Fruit fly (Drosophila melanogaster) whole organism, embryonic: ENCODE data around the gene ver.
A peak's percentile ranks its signal among the peaks of the same experiment; 100 is the strongest.

Experiments
- ATbp ChIP-seq: fragments of 200-800 bp; sonication (Bioruptor generic); optimal IDR thresholded peaks from 2 replicates; lab custom pipeline; 2017; ENCODE audit warnings: missing biosample characterization, mild to moderate bottlenecking, missing genetic modification characterization, missing genetic modification reagents
- B-H2 ChIP-seq: fragments of 200-800 bp; sonication (Bioruptor generic); optimal IDR thresholded peaks from 2 replicates; lab custom pipeline; 2018; ENCODE audit warnings: missing biosample characterization, mild to moderate bottlenecking, missing genetic modification characterization
- BEAF-32 ChIP-seq: fragments of 200-800 bp; sonication (Bioruptor generic); optimal IDR thresholded peaks from 3 replicates; lab custom pipeline; 2017; ENCODE audit warnings: missing biosample characterization, missing genetic modification characterization, mild to moderate bottlenecking, moderate library complexity, missing genetic modification reagents
- CG10366 ChIP-seq: fragments of 200-800 bp; sonication (Bioruptor generic); IDR thresholded peaks from 2 replicates; pipeline ENCODE4 v1.3.6; 2022; ENCODE audit warnings: missing biosample characterization, missing genetic modification characterization
- CG11085 ChIP-seq: fragments of 200-800 bp; sonication (Bioruptor generic); IDR thresholded peaks from 2 replicates; pipeline ENCODE4 v1.3.6; 2022; ENCODE audit warnings: missing biosample characterization, missing genetic modification characterization
- CG11695 ChIP-seq: fragments of 200-800 bp; sonication (Bioruptor generic); IDR thresholded peaks from 3 replicates; pipeline ENCODE4 v1.3.6; 2022; ENCODE audit warnings: missing biosample characterization, missing genetic modification characterization
- CG12744 ChIP-seq: fragments of 200-800 bp; sonication (Bioruptor generic); optimal IDR thresholded peaks from 2 replicates; lab custom pipeline; 2016; ENCODE audit warnings: missing biosample characterization, missing genetic modification characterization
- CG14710 ChIP-seq: fragments of 200-800 bp; sonication (Bioruptor generic); optimal IDR thresholded peaks from 3 replicates; lab custom pipeline; 2019; ENCODE audit warnings: missing biosample characterization, mild to moderate bottlenecking, missing genetic modification characterization, moderate library complexity
- CG15479 ChIP-seq: fragments of 200-800 bp; sonication (Bioruptor generic); optimal IDR thresholded peaks from 3 replicates; lab custom pipeline; 2019; ENCODE audit warnings: missing biosample characterization, mild to moderate bottlenecking, missing genetic modification characterization, moderate library complexity
- CG17361 ChIP-seq: fragments of 200-800 bp; sonication (Bioruptor generic); IDR thresholded peaks from 3 replicates; pipeline ENCODE4 v1.3.6; 2022; ENCODE audit warnings: missing biosample characterization, missing genetic modification characterization
- CG18262 ChIP-seq: fragments of 200-800 bp; optimal IDR thresholded peaks from 3 replicates; lab custom pipeline; 2019; ENCODE audit warnings: missing biosample characterization, mild to moderate bottlenecking, missing genetic modification characterization, moderate library complexity
- CG1832 ChIP-seq: fragments of 200-800 bp; sonication (Bioruptor generic); optimal IDR thresholded peaks from 2 replicates; lab custom pipeline; 2017; ENCODE audit warnings: missing biosample characterization, mild to moderate bottlenecking, missing genetic modification characterization, inconsistent platforms
- CG34224 ChIP-seq: fragments of 200-800 bp; sonication (Bioruptor generic); IDR thresholded peaks from 3 replicates; pipeline ENCODE4 v1.3.6; 2022; ENCODE audit warnings: missing biosample characterization, missing genetic modification characterization; ENCODE audit not compliant: partially characterized antibody
- CG34422 ChIP-seq: fragments of 200-800 bp; sonication (Bioruptor generic); IDR thresholded peaks from 3 replicates; pipeline ENCODE4 v1.3.6; 2022; ENCODE audit warnings: missing biosample characterization, missing genetic modification characterization
- CG3847 ChIP-seq: fragments of 200-800 bp; sonication (Bioruptor generic); IDR thresholded peaks from 2 replicates; pipeline ENCODE4 v1.3.6; 2022; ENCODE audit warnings: missing biosample characterization, missing genetic modification characterization
- CG4820 ChIP-seq: fragments of 200-800 bp; sonication (Bioruptor generic); optimal IDR thresholded peaks from 3 replicates; lab custom pipeline; 2016; ENCODE audit warnings: missing biosample characterization, missing genetic modification characterization
- CG6254 ChIP-seq: fragments of 200-800 bp; sonication (Bioruptor generic); optimal IDR thresholded peaks from 3 replicates; lab custom pipeline; 2017; ENCODE audit warnings: mild to moderate bottlenecking, missing biosample characterization, missing genetic modification reagents, missing genetic modification characterization
- CG6791 ChIP-seq: fragments of 200-800 bp; sonication (Bioruptor generic); IDR thresholded peaks from 3 replicates; pipeline ENCODE4 v1.3.6; 2022; ENCODE audit warnings: missing biosample characterization, missing genetic modification characterization; ENCODE audit not compliant: partially characterized antibody
- CG7357 ChIP-seq: fragments of 200-800 bp; sonication (Bioruptor generic); IDR thresholded peaks from 3 replicates; pipeline ENCODE4 v1.3.6; 2022; ENCODE audit warnings: missing biosample characterization, missing genetic modification characterization
- CG9727 ChIP-seq: fragments of 200-800 bp; sonication (Bioruptor generic); optimal IDR thresholded peaks from 3 replicates; lab custom pipeline; 2017; ENCODE audit warnings: missing biosample characterization, mild to moderate bottlenecking, missing genetic modification characterization
- D19B ChIP-seq: fragments of 200-800 bp; sonication (Bioruptor generic); optimal IDR thresholded peaks from 2 replicates; lab custom pipeline; 2017; ENCODE audit warnings: missing biosample characterization, mild to moderate bottlenecking, missing genetic modification characterization
- Dll ChIP-seq: fragments of 200-800 bp; sonication (Bioruptor generic); IDR thresholded peaks from 4 replicates; pipeline ENCODE4 v1.3.6; 2022; ENCODE audit warnings: missing biosample characterization, missing genetic modification characterization; ENCODE audit not compliant: partially characterized antibody
- Doc2 ChIP-seq: fragments of 200-800 bp; sonication (Bioruptor generic); IDR thresholded peaks from 2 replicates; pipeline ENCODE4 v1.3.6; 2022; ENCODE audit warnings: missing biosample characterization, missing genetic modification characterization
- Dref ChIP-seq: fragments of 200-800 bp; sonication (Bioruptor generic); IDR thresholded peaks from 2 replicates; pipeline ENCODE4 v1.3.6; 2022; ENCODE audit warnings: missing biosample characterization, missing genetic modification characterization
- Gug ChIP-seq: fragments of 200-800 bp; sonication (Bioruptor generic); IDR thresholded peaks from 4 replicates; pipeline ENCODE4 v1.3.6; 2022; ENCODE audit warnings: missing biosample characterization, missing genetic modification characterization
- HmgZ ChIP-seq: fragments of 200-800 bp; sonication (Bioruptor generic); optimal IDR thresholded peaks from 2 replicates; lab custom pipeline; 2018; ENCODE audit warnings: missing biosample characterization, mild to moderate bottlenecking, missing genetic modification characterization
- Lim3 ChIP-seq: fragments of 200-800 bp; sonication (Bioruptor generic); IDR thresholded peaks from 2 replicates; pipeline ENCODE4 v1.3.6; 2022; ENCODE audit warnings: missing biosample characterization, missing genetic modification characterization
- Nf-YA ChIP-seq: fragments of 200-800 bp; sonication (Bioruptor generic); IDR thresholded peaks from 2 replicates; pipeline ENCODE4 v1.3.6; 2022; ENCODE audit warnings: missing biosample characterization, missing genetic modification characterization
- NfI ChIP-seq: fragments of 200-800 bp; sonication (Bioruptor generic); optimal IDR thresholded peaks from 3 replicates; lab custom pipeline; 2018; ENCODE audit warnings: missing biosample characterization, mild to moderate bottlenecking, missing genetic modification characterization, moderate library complexity
- Opbp ChIP-seq: fragments of 200-800 bp; sonication (Bioruptor generic); IDR thresholded peaks from 3 replicates; pipeline ENCODE4 v1.3.6; 2022; ENCODE audit warnings: missing biosample characterization, missing genetic modification characterization; ENCODE audit not compliant: partially characterized antibody
- Sin3A ChIP-seq: fragments of >200 bp; optimal IDR thresholded peaks from 2 replicates; lab custom pipeline; 2018
- Xrp1 ChIP-seq: fragments of 200-800 bp; sonication (Bioruptor generic); IDR thresholded peaks from 2 replicates; pipeline ENCODE4 v1.3.6; 2022; ENCODE audit warnings: missing biosample characterization, missing genetic modification characterization
- ap ChIP-seq: fragments of 200-800 bp; sonication (Bioruptor generic); IDR thresholded peaks from 2 replicates; pipeline ENCODE4 v1.3.6; 2022; ENCODE audit warnings: missing biosample characterization, missing genetic modification characterization
- bcd ChIP-seq: fragments of 200-800 bp; sonication (Bioruptor generic); optimal IDR thresholded peaks from 2 replicates; lab custom pipeline; 2017; ENCODE audit warnings: missing biosample characterization, mild to moderate bottlenecking, missing genetic modification characterization
- bowl ChIP-seq: fragments of 200-800 bp; sonication (Bioruptor generic); IDR thresholded peaks from 2 replicates; pipeline ENCODE4 v1.3.6; 2022; ENCODE audit warnings: missing biosample characterization, missing genetic modification characterization
- cad ChIP-seq: fragments of >200 bp; optimal IDR thresholded peaks from 2 replicates; lab custom pipeline; 2017; ENCODE audit warnings: missing biosample characterization, missing genetic modification characterization
- crp ChIP-seq, 2 experiments: fragments of 200-800 bp; sonication (Bioruptor generic); optimal IDR thresholded peaks; 2 replicates in 1 of 2; 3 replicates in 1 of 2; lab custom pipeline; 2017; ENCODE audit warnings: missing biosample characterization in 2 of 2, missing genetic modification characterization in 2 of 2, mild to moderate bottlenecking in 1 of 2, moderate library complexity in 1 of 2
- esg ChIP-seq: fragments of 200-800 bp; sonication (Bioruptor generic); conservative IDR thresholded peaks from 2 replicates; pipeline ENCODE4 v1.3.6; 2022; ENCODE audit warnings: missing biosample characterization, missing genetic modification characterization
- fd3F ChIP-seq: fragments of 200-800 bp; sonication (Bioruptor generic); optimal IDR thresholded peaks from 2 replicates; lab custom pipeline; 2018; ENCODE audit warnings: missing biosample characterization, mild to moderate bottlenecking, missing genetic modification characterization, moderate library complexity
- gfzf ChIP-seq: fragments of 200-800 bp; sonication (Bioruptor generic); optimal IDR thresholded peaks from 2 replicates; lab custom pipeline; 2016; ENCODE audit warnings: missing biosample characterization, mild to moderate bottlenecking, missing genetic modification characterization, moderate library complexity
- gro ChIP-seq: fragments of 200-800 bp; sonication (Bioruptor generic); optimal IDR thresholded peaks from 2 replicates; lab custom pipeline; 2016; ENCODE audit warnings: missing biosample characterization, missing genetic modification characterization
- ken ChIP-seq: fragments of 200-800 bp; sonication (Bioruptor generic); IDR thresholded peaks from 3 replicates; pipeline ENCODE4 v1.3.6; 2022; ENCODE audit warnings: missing biosample characterization, missing genetic modification characterization
- lov ChIP-seq, 2 experiments: fragments of 200-800 bp in 1 of 2; fragments of >200 bp in 1 of 2; sonication (Bioruptor generic) in 1 of 2; IDR thresholded peaks in 1 of 2; optimal IDR thresholded peaks in 1 of 2; 2 replicates in 1 of 2; 3 replicates in 1 of 2; pipeline versions ENCODE4 v1.3.6 to Lab custom; 2017 to 2022; ENCODE audit warnings: missing biosample characterization in 1 of 2, missing genetic modification characterization in 1 of 2
- mam ChIP-seq: fragments of 200-800 bp; sonication (Bioruptor generic); optimal IDR thresholded peaks from 3 replicates; lab custom pipeline; 2016; ENCODE audit warnings: missing biosample characterization, missing genetic modification characterization
- onecut ChIP-seq: fragments of 200-800 bp; sonication (Bioruptor generic); IDR thresholded peaks from 2 replicates; pipeline ENCODE4 v1.3.6; 2022; ENCODE audit warnings: missing biosample characterization, missing genetic modification characterization
- row ChIP-seq: fragments of 200-800 bp; sonication (Bioruptor generic); IDR thresholded peaks from 3 replicates; pipeline ENCODE4 v1.3.6; 2022; ENCODE audit warnings: missing biosample characterization, missing genetic modification characterization
- slbo ChIP-seq: fragments of 200-800 bp; sonication (Bioruptor generic); IDR thresholded peaks from 2 replicates; pipeline ENCODE4 v1.3.6; 2022; ENCODE audit warnings: missing biosample characterization, missing genetic modification characterization
- toy ChIP-seq: fragments of 200-800 bp; sonication (Bioruptor generic); IDR thresholded peaks from 2 replicates; pipeline ENCODE4 v1.3.6; 2022; ENCODE audit warnings: missing biosample characterization, missing genetic modification characterization
- trem ChIP-seq: fragments of 200-800 bp; optimal IDR thresholded peaks from 3 replicates; lab custom pipeline; 2019; ENCODE audit warnings: missing biosample characterization, mild to moderate bottlenecking, missing genetic modification characterization, moderate library complexity
- tup ChIP-seq: fragments of 200-800 bp; sonication (Bioruptor generic); optimal IDR thresholded peaks from 2 replicates; lab custom pipeline; 2016; ENCODE audit warnings: missing biosample characterization, mild to moderate bottlenecking, missing genetic modification characterization, moderate library complexity
- tx ChIP-seq: fragments of 200-800 bp; sonication (Bioruptor generic); optimal IDR thresholded peaks from 2 replicates; lab custom pipeline; 2016; ENCODE audit warnings: missing biosample characterization, missing genetic modification characterization

ver gene

DNA sequence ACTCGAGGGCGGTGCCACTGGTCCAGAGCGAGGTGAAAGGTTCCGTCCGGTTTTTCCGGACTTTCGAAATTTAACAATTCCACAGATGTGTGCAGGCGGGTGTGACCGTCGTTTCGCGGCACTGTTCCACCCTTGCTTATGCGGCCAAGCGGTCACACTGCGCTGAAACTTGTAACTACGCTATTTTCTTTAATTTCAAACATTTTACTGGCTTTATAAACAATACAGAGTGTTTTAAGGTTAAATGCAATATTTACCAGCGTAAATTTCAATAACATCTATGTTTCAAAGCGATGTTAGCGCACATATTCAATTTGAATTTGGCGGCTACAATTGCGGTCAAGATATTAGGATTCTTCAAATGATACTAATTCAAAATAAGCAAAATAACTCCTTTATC is 6.3 kb downstream of the ver start, which contains the start of gene nst (continued):
- TF ChIP-seq Sin3A (lab: Kevin White, UChicago) (peak; percentile 9), CG1832 (GFP tag; lab: Kevin White, UChicago) (no peak), toy (GFP tag; lab: Robert Waterston, UW) (no peak), CG4820 (GFP tag; lab: Kevin White, UChicago) (no peak), mam (GFP tag; lab: Kevin White, UChicago) (peak; percentile 7), cad (GFP tag; lab: Kevin White, UChicago) (no peak), NfI (GFP tag; lab: Kevin White, UChicago) (no peak), crp (GFP tag; optimal IDR thresholded peaks at IDR 0.05; lab: Kevin White, UChicago) (peak in 1 of 2 experiments; percentile 78), onecut (GFP tag; lab: Robert Waterston, UW) (no peak), CG3847 (GFP tag; lab: Robert Waterston, UW) (peak; percentile 48; the same call in 1 of the 2 replicates), lov (optimal IDR thresholded peaks at IDR 0.05; lab: Kevin White, UChicago) (no peak), lov (GFP tag; IDR thresholded peaks at IDR 0.05; lab: Robert Waterston, UW) (no peak), bcd (GFP tag; lab: Kevin White, UChicago) (no peak), D19B (GFP tag; lab: Kevin White, UChicago) (no peak), CG10366 (no peak), esg (GFP tag; lab: Robert Waterston, UW) (no peak), CG18262 (tag; lab: Kevin White, UChicago) (no peak), CG6254 (GFP tag; lab: Kevin White, UChicago) (peak; percentile 16), tup (GFP tag; lab: Kevin White, UChicago) (no peak), CG14710 (tag; lab: Kevin White, UChicago) (peak; percentile 30), CG12744 (no peak), ATbp (no peak), fd3F (no peak), B-H2 (no peak), CG11085 (no peak), Xrp1 (no peak), ken (GFP tag; lab: Robert Waterston, UW) (no peak), gfzf (peak; percentile 80), Gug (no peak), tx (no peak), row (GFP tag; lab: Robert Waterston, UW) (0 out of 3 replicates have a peak, but pooled peaks have one; percentile 9), CG34224 (GFP tag; lab: Robert Waterston, UW) (0 out of 3 replicates have a peak, but pooled peaks have one; percentile 6), CG11695 (GFP tag; lab: Robert Waterston, UW) (no peak), CG34422 (GFP tag; lab: Robert Waterston, UW) (peak; percentile 43; the same call in 1 of the 3 replicates), Dll (GFP tag; lab: Robert Waterston, UW) (peak; percentile 28; the same call in 1 of the 4 replicates), gro (no peak), Nf-YA (GFP tag; lab: Robert Waterston, UW) (no peak), CG15479 (no peak), Opbp (GFP tag; lab: Robert Waterston, UW) (peak; percentile 49; the same call in 1 of the 3 replicates), Lim3 (GFP tag; lab: Robert Waterston, UW) (no peak), ap (no peak), CG17361 (GFP tag; lab: Robert Waterston, UW) (0 out of 3 replicates have a peak, but pooled peaks have one; percentile 13), Dref (peak; percentile 33; the same call in 1 of the 2 replicates), CG9727 (no peak), HmgZ (tag; lab: Kevin White, UChicago) (peak; percentile 7), CG6791 (GFP tag; lab: Robert Waterston, UW) (no peak), bowl (GFP tag; lab: Robert Waterston, UW) (no peak), CG7357 (GFP tag; lab: Robert Waterston, UW) (no peak), Doc2 (GFP tag; lab: Robert Waterston, UW) (no peak), slbo (0 out of 2 replicates have a peak, but pooled peaks have one; percentile 20), BEAF-32 (GFP tag; lab: Kevin White, UChicago) (peak; percentile 24), trem (tag; lab: Kevin White, UChicago) (peak; percentile 14)
